Worm (Caenorhabditis elegans) whole organism, L4 larva: ENCODE measurements around the gene K06H7.2.

Experiments
- F26F4.8 ChIP-seq: fragments of 200-800 bp; sonication (Bioruptor generic); conservative IDR thresholded peaks from 2 replicates; pipeline ENCODE4 v1.3.6; 2022; ENCODE audit warnings: missing genetic modification characterization, missing compliant biosample characterization
- F37D6.2 ChIP-seq: sonication (generic microtip); optimal IDR thresholded peaks from 2 replicates; lab custom pipeline; 2016; ENCODE audit warnings: mild to moderate bottlenecking, missing genetic modification characterization, missing compliant biosample characterization
- F44E2.7 ChIP-seq: fragments of 200-800 bp; sonication (Bioruptor generic); IDR thresholded peaks from 2 replicates; pipeline ENCODE4 v2.1.2; 2022; ENCODE audit warnings: missing genetic modification characterization, missing compliant biosample characterization
- Y105C5A.15 ChIP-seq: fragments of 200-800 bp; sonication (Bioruptor generic); IDR thresholded peaks from 2 replicates; pipeline ENCODE4 v1.3.6; 2022; ENCODE audit warnings: missing genetic modification characterization, missing compliant biosample characterization
- Y5F2A.4 ChIP-seq: fragments of 200-800 bp; sonication (Bioruptor generic); optimal IDR thresholded peaks from 2 replicates; lab custom pipeline; 2018; ENCODE audit warnings: mild to moderate bottlenecking, missing genetic modification characterization, missing compliant biosample characterization
- Y75B8A.6 ChIP-seq: fragments of 200-800 bp; sonication (Bioruptor generic); IDR thresholded peaks from 2 replicates; pipeline ENCODE4 v1.3.6; 2022; ENCODE audit warnings: missing genetic modification reagents, missing genetic modification characterization, missing compliant biosample characterization
- ZK337.2 ChIP-seq: fragments of 200-800 bp; sonication (Bioruptor generic); IDR thresholded peaks from 2 replicates; pipeline ENCODE4 v1.3.6; 2022; ENCODE audit warnings: missing genetic modification reagents, missing genetic modification characterization, missing compliant biosample characterization
- ZK546.5 ChIP-seq, 2 experiments: sonication (generic microtip); optimal IDR thresholded peaks; 2 replicates each; lab custom pipeline; 2017; ENCODE audit warnings: missing biosample characterization in 2 of 2, missing genetic modification characterization in 2 of 2
- aha-1 ChIP-seq: fragments of 150-350 bp; peaks from one replicate; lab custom pipeline; 2014; ENCODE audit warnings: missing biosample characterization, missing genetic modification characterization
- arid-1 ChIP-seq: fragments of 200-800 bp; sonication (Bioruptor generic); conservative IDR thresholded peaks from 2 replicates; pipeline ENCODE4 v1.3.6; 2022; ENCODE audit warnings: missing genetic modification reagents, missing genetic modification characterization, missing compliant biosample characterization
- attf-4 ChIP-seq: sonication (generic microtip); optimal IDR thresholded peaks from 3 replicates; lab custom pipeline; 2017; ENCODE audit warnings: missing biosample characterization, missing genetic modification characterization
- ceh-44 ChIP-seq: fragments of 200-800 bp; sonication (Bioruptor generic); IDR thresholded peaks from 2 replicates; pipeline ENCODE4 v1.3.6; 2022; ENCODE audit warnings: missing genetic modification reagents, missing genetic modification characterization, missing compliant biosample characterization
- ceh-62 ChIP-seq: sonication (generic microtip); optimal IDR thresholded peaks from 2 replicates; lab custom pipeline; 2017; ENCODE audit warnings: missing biosample characterization, missing genetic modification characterization
- ceh-82 ChIP-seq: sonication (generic microtip); optimal IDR thresholded peaks from 2 replicates; lab custom pipeline; 2017; ENCODE audit warnings: missing biosample characterization, missing genetic modification characterization
- ces-1 ChIP-seq: fragments of 150-350 bp; sonication (generic microtip); optimal IDR thresholded peaks from 4 replicates; lab custom pipeline; 2014; ENCODE audit warnings: missing biosample characterization, missing genetic modification reagents, missing genetic modification characterization
- daf-12 ChIP-seq: fragments of 150-350 bp; optimal IDR thresholded peaks from 2 replicates; lab custom pipeline; 2014; ENCODE audit warnings: missing biosample characterization, missing genetic modification reagents, missing genetic modification characterization
- daf-8 ChIP-seq: fragments of 200-800 bp; sonication (Bioruptor generic); IDR thresholded peaks from 2 replicates; pipeline ENCODE4 v1.3.6; 2022; ENCODE audit warnings: missing genetic modification characterization, missing compliant biosample characterization
- dmd-6 ChIP-seq: fragments of 200-800 bp; sonication (Bioruptor generic); IDR thresholded peaks from 2 replicates; pipeline ENCODE4 v1.3.6; 2022; ENCODE audit warnings: missing genetic modification reagents, missing genetic modification characterization, missing compliant biosample characterization
- dmd-8 ChIP-seq: fragments of 200-800 bp; sonication (Bioruptor generic); IDR thresholded peaks from 2 replicates; pipeline ENCODE4 v1.3.6; 2022; ENCODE audit warnings: missing genetic modification characterization, missing compliant biosample characterization
- duxl-1 ChIP-seq: sonication (generic microtip); optimal IDR thresholded peaks from 2 replicates; lab custom pipeline; 2016; ENCODE audit warnings: mild to moderate bottlenecking, missing genetic modification characterization, moderate library complexity, missing compliant biosample characterization; ENCODE audit not compliant: poor library complexity
- dve-1 ChIP-seq: sonication (generic microtip); optimal IDR thresholded peaks from 2 replicates; lab custom pipeline; 2017; ENCODE audit warnings: antibody characterized with exemption, mild to moderate bottlenecking, missing genetic modification characterization, missing compliant biosample characterization; ENCODE audit not compliant: insufficient read depth
- egl-27 ChIP-seq: sonication (generic microtip); optimal IDR thresholded peaks from 3 replicates; lab custom pipeline; 2017; ENCODE audit warnings: missing biosample characterization, missing genetic modification reagents, missing genetic modification characterization
- fos-1 ChIP-seq: fragments of 150-350 bp; optimal IDR thresholded peaks from 2 replicates; lab custom pipeline; 2014; ENCODE audit warnings: missing biosample characterization, missing genetic modification characterization
- hlh-11 ChIP-seq: fragments of 200-800 bp; sonication (Bioruptor generic); optimal IDR thresholded peaks from 2 replicates; lab custom pipeline; 2018; ENCODE audit warnings: mild to moderate bottlenecking, missing genetic modification characterization, missing compliant biosample characterization
- hlh-30 ChIP-seq: sonication (generic microtip); optimal IDR thresholded peaks from 2 replicates; lab custom pipeline; 2017; ENCODE audit warnings: antibody characterized with exemption, mild to moderate bottlenecking, missing genetic modification characterization, missing compliant biosample characterization; ENCODE audit not compliant: insufficient read depth
- hmg-1.1 ChIP-seq: fragments of 200-800 bp; sonication (Bioruptor generic); IDR thresholded peaks from 2 replicates; pipeline ENCODE4 v1.3.6; 2022; ENCODE audit warnings: missing genetic modification reagents, missing genetic modification characterization, missing compliant biosample characterization
- lin-29 ChIP-seq: fragments of 200-800 bp; sonication (Bioruptor generic); IDR thresholded peaks from 2 replicates; pipeline ENCODE4 v1.3.6; 2022; ENCODE audit warnings: missing genetic modification reagents, missing genetic modification characterization, missing compliant biosample characterization
- lsy-2 ChIP-seq, 2 experiments: fragments of 150-350 bp in 1 of 2; sonication (generic microtip) in 1 of 2; optimal IDR thresholded peaks; 2 replicates each; lab custom pipeline; 2014 to 2017; ENCODE audit warnings: missing biosample characterization in 2 of 2, missing genetic modification characterization in 2 of 2
- madf-5 ChIP-seq, 2 experiments: fragments of 200-800 bp; sonication (Bioruptor generic); IDR thresholded peaks; 2 replicates each; pipeline ENCODE4 v1.3.6; 2022; ENCODE audit warnings: missing compliant biosample characterization in 2 of 2, missing genetic modification characterization in 2 of 2
- mdt-29 ChIP-seq: fragments of 200-800 bp; sonication (Bioruptor generic); IDR thresholded peaks from 2 replicates; pipeline ENCODE4 v1.3.6; 2022; ENCODE audit warnings: missing genetic modification reagents, missing genetic modification characterization, missing compliant biosample characterization
- mep-1 ChIP-seq: fragments of 150-350 bp; sonication (generic microtip); optimal IDR thresholded peaks from 3 replicates; lab custom pipeline; 2014; ENCODE audit warnings: missing biosample characterization, missing genetic modification characterization
- mes-2 ChIP-seq: sonication (generic microtip); optimal IDR thresholded peaks from 2 replicates; lab custom pipeline; 2016; ENCODE audit warnings: missing genotype, mild to moderate bottlenecking, missing genetic modification characterization, missing compliant biosample characterization; ENCODE audit not compliant: poor library complexity, severe bottlenecking
- mxl-3 ChIP-seq: fragments of 200-800 bp; sonication (Bioruptor generic); optimal IDR thresholded peaks from 2 replicates; lab custom pipeline; 2018; ENCODE audit warnings: mild to moderate bottlenecking, missing genetic modification characterization, missing compliant biosample characterization
- nhr-10 ChIP-seq: fragments of 150-350 bp; optimal IDR thresholded peaks from 2 replicates; lab custom pipeline; 2014; ENCODE audit warnings: missing biosample characterization, missing genetic modification characterization
- nhr-102 ChIP-seq: sonication (generic microtip); optimal IDR thresholded peaks from 2 replicates; lab custom pipeline; 2016; ENCODE audit warnings: mild to moderate bottlenecking, missing genetic modification characterization, moderate library complexity, missing compliant biosample characterization
- nhr-111 ChIP-seq: fragments of 200-800 bp; sonication (Bioruptor generic); optimal IDR thresholded peaks from 2 replicates; lab custom pipeline; 2018; ENCODE audit warnings: mild to moderate bottlenecking, missing genetic modification characterization, missing compliant biosample characterization
- nhr-28 ChIP-seq: fragments of 150-350 bp; optimal IDR thresholded peaks from 2 replicates; lab custom pipeline; 2014; ENCODE audit warnings: missing biosample characterization, missing genetic modification characterization
- nhr-42 ChIP-seq: fragments of 200-800 bp; sonication (Bioruptor generic); IDR thresholded peaks from 2 replicates; pipeline ENCODE4 v1.3.6; 2022; ENCODE audit warnings: missing genetic modification characterization, missing compliant biosample characterization
- nhr-6 ChIP-seq: fragments of 150-350 bp; optimal IDR thresholded peaks from 2 replicates; lab custom pipeline; 2014; ENCODE audit warnings: missing biosample characterization, missing genetic modification characterization
- pqm-1 ChIP-seq: sonication (generic microtip); optimal IDR thresholded peaks from 2 replicates; lab custom pipeline; 2017; ENCODE audit warnings: missing biosample characterization, missing genetic modification characterization
- saeg-2 ChIP-seq: fragments of 200-800 bp; sonication (Bioruptor generic); IDR thresholded peaks from 2 replicates; pipeline ENCODE4 v1.3.6; 2022; ENCODE audit warnings: missing genetic modification reagents, missing genetic modification characterization, missing compliant biosample characterization
- set-16 ChIP-seq: fragments of 200-800 bp; sonication (Bioruptor generic); IDR thresholded peaks from 2 replicates; pipeline ENCODE4 v1.3.6; 2022; ENCODE audit warnings: missing genetic modification reagents, missing genetic modification characterization, missing compliant biosample characterization
- snpc-1.2 ChIP-seq: fragments of 200-800 bp; sonication (Bioruptor generic); IDR thresholded peaks from 2 replicates; pipeline ENCODE4 v1.3.6; 2022; ENCODE audit warnings: missing genetic modification reagents, missing genetic modification characterization, missing compliant biosample characterization
- spr-1 ChIP-seq: sonication (generic microtip); optimal IDR thresholded peaks from 2 replicates; lab custom pipeline; 2016; ENCODE audit warnings: mild to moderate bottlenecking, missing genetic modification characterization, missing compliant biosample characterization
- unc-130 ChIP-seq: sonication (generic microtip); optimal IDR thresholded peaks from 2 replicates; lab custom pipeline; 2016; ENCODE audit warnings: missing genetic modification reagents, missing genetic modification characterization, missing compliant biosample characterization
- unc-62 ChIP-seq, 3 experiments: fragments of 150-350 bp in 1 of 3; sonication (generic microtip); optimal IDR thresholded peaks in 2 of 3; peaks in 1 of 3; 1 replicate in 1 of 3; 2 replicates in 2 of 3; lab custom pipeline; 2014 to 2017; ENCODE audit warnings: missing biosample characterization in 3 of 3, missing genetic modification characterization in 3 of 3, missing genetic modification reagents in 3 of 3, missing genotype in 1 of 3
- zag-1 ChIP-seq: fragments of 150-350 bp; optimal IDR thresholded peaks from 2 replicates; lab custom pipeline; 2014; ENCODE audit warnings: missing biosample characterization, missing genetic modification characterization
- zfp-3 ChIP-seq: fragments of 200-800 bp; sonication (Bioruptor generic); conservative IDR thresholded peaks from 2 replicates; pipeline ENCODE4 v1.3.6; 2022; ENCODE audit warnings: missing genetic modification reagents, missing genetic modification characterization, missing compliant biosample characterization
- zip-2 ChIP-seq: fragments of 150-350 bp; optimal IDR thresholded peaks from 2 replicates; lab custom pipeline; 2014; ENCODE audit warnings: missing biosample characterization, missing genetic modification characterization
- ztf-11 ChIP-seq: fragments of 150-350 bp; optimal IDR thresholded peaks from 2 replicates; lab custom pipeline; 2014; ENCODE audit warnings: missing biosample characterization, missing genetic modification characterization

K06H7.2 gene

DNA sequence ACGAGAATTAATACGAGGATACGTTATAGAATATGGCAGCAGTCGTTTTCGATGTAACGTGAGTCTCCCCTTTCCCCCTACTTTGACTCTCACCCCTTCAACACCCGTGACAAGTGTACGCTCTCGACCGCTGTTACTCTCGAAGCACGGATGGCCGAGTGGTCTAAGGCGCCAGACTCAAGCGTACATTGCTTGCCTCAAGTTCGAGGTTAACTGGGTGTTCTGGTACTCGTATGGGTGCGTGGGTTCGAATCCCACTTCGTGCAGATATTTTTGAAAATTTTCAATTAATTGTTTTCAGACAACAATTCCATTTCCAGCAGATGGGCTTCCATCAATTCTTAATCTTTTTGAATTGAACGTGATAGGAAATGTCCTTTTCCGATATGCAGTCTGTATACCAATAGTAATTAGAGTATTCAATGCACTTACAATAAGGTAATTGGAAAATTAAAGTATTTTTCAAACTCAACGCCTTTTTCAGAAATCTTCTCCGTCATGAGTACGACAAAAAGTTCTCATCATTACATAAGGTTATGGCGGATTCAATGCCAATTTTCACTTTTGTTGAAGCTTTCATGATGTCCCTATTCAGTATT, 16.2 kb downstream of the K06H7.2 start (continued):
- peak; percentile 87; the same call in 1 of the 2 replicates for TF ChIP-seq arid-1 (GFP tag; lab: Robert Waterston, UW)
- no peak for TF ChIP-seq ZK546.5 (tag; optimal IDR thresholded peaks at IDR 0.05; lab: Kevin White, UChicago)
- TF ChIP-seq dmd-8 (GFP tag; lab: Robert Waterston, UW) = peak; percentile 89
- peak; percentile 94 for TF ChIP-seq hmg-1.1 (GFP tag; lab: Robert Waterston, UW)
- 0 out of 2 replicates have a peak, but pooled peaks have one; percentile 36 for TF ChIP-seq daf-8
- peak; percentile 51 for TF ChIP-seq spr-1
- TF ChIP-seq ceh-82 (tag; lab: Kevin White, UChicago) = no peak
- peak; percentile 80; the same call in 1 of the 2 replicates for TF ChIP-seq F44E2.7
- peak; percentile 82 for TF ChIP-seq duxl-1 (tag; lab: Kevin White, UChicago)
- no peak for TF ChIP-seq zag-1 (tag; lab: Kevin White, UChicago)
- TF ChIP-seq unc-62 (GFP tag; optimal IDR thresholded peaks at IDR 0.05 in 1 of 2; lab: Kevin White, UChicago) = no peak
- no peak for TF ChIP-seq unc-62 (tag; optimal IDR thresholded peaks at IDR 0.05; lab: Kevin White, UChicago)
- no peak for TF ChIP-seq daf-12
- peak; percentile 27 for TF ChIP-seq nhr-111 (GFP tag; lab: Kevin White, UChicago)
- TF ChIP-seq madf-5 (GFP tag; IDR thresholded peaks at IDR 0.05; lab: Robert Waterston, UW) = peak; percentile 72 to 80; a peak in 2 of 4 replicates
- TF ChIP-seq zip-2 (tag; lab: Kevin White, UChicago) = no peak
- peak; percentile 58 for TF ChIP-seq dve-1 (tag; lab: Kevin White, UChicago)
- TF ChIP-seq Y105C5A.15 (GFP tag; lab: Robert Waterston, UW) = peak; percentile 78; the same call in 1 of the 2 replicates
- peak; percentile 70; the same call in 1 of the 2 replicates for TF ChIP-seq F26F4.8
- TF ChIP-seq ceh-62 (tag; lab: Kevin White, UChicago) = no peak
- TF ChIP-seq unc-130 (GFP tag; lab: Kevin White, UChicago) = peak; percentile 64
- TF ChIP-seq mxl-3 (GFP tag; lab: Kevin White, UChicago) = peak; percentile 70
- TF ChIP-seq Y75B8A.6 (GFP tag; lab: Robert Waterston, UW) = no peak; the same call in 1 of the 2 replicates
- TF ChIP-seq ceh-44 (GFP tag; lab: Robert Waterston, UW) = peak; percentile 83
- peak; percentile 1 to 79 for TF ChIP-seq lsy-2 (tag; optimal IDR thresholded peaks at IDR 0.05; lab: Kevin White, UChicago)
- TF ChIP-seq lin-29 = no peak
- TF ChIP-seq mes-2 (tag; lab: Kevin White, UChicago) = peak; percentile 86
- TF ChIP-seq nhr-102 (tag; lab: Kevin White, UChicago) = peak; percentile 51
- no peak for TF ChIP-seq saeg-2 (GFP tag; lab: Robert Waterston, UW)
- TF ChIP-seq attf-4 = no peak
- peak; percentile 46; the same call in 1 of the 2 replicates for TF ChIP-seq set-16 (GFP tag; lab: Robert Waterston, UW)
- peak; percentile 71 for TF ChIP-seq nhr-42 (GFP tag; lab: Robert Waterston, UW)
- TF ChIP-seq nhr-28 = peak; percentile 33
- no peak for TF ChIP-seq nhr-10 (tag; lab: Kevin White, UChicago)
- TF ChIP-seq zfp-3 = 0 out of 2 replicates have a peak, but pooled peaks have one; percentile 40
- peak; percentile 74 for TF ChIP-seq dmd-6 (GFP tag; lab: Robert Waterston, UW)
- TF ChIP-seq ZK337.2 (GFP tag; lab: Robert Waterston, UW) = peak; percentile 71
- TF ChIP-seq fos-1 (tag; lab: Kevin White, UChicago) = no peak
- no peak for TF ChIP-seq ztf-11
- no peak for TF ChIP-seq pqm-1 (tag; lab: Kevin White, UChicago)
- no peak for TF ChIP-seq egl-27 (tag; lab: Kevin White, UChicago)
- peak; percentile 69; the same call in 1 of the 2 replicates for TF ChIP-seq snpc-1.2
- TF ChIP-seq mdt-29 (GFP tag; lab: Robert Waterston, UW) = peak; percentile 68; the same call in 1 of the 2 replicates
- TF ChIP-seq nhr-6 (tag; lab: Kevin White, UChicago) = peak; percentile 41
- no peak for TF ChIP-seq F37D6.2 (tag; lab: Kevin White, UChicago)
- no peak for TF ChIP-seq ces-1
- TF ChIP-seq Y5F2A.4 (GFP tag; lab: Kevin White, UChicago) = no peak
- TF ChIP-seq aha-1 (tag; lab: Kevin White, UChicago) = peak; percentile 95
- peak; percentile 82 for TF ChIP-seq mep-1 (tag; lab: Kevin White, UChicago)
- peak; percentile 61 for TF ChIP-seq hlh-30 (tag; lab: Kevin White, UChicago)
- TF ChIP-seq hlh-11 (tag; lab: Kevin White, UChicago) = peak; percentile 50
